Worm (Caenorhabditis elegans): ENCODE results near the gene C08F11.7.
"Not testable (repeated sequence)": the region's sequence is repeated elsewhere in the genome, so short reads cannot be mapped to it uniquely, and the experiment has no call there.

The C08F11.7 gene

ce11 chrIV:13636975-13637374, at the start of gene C08F11.7:
TSS of gene C08F11.7 (plus strand) at chrIV:13637275.
- TF ChIP-seq B0310.2 (tag; optimal IDR thresholded peaks at IDR 0.05) (no peak), sea-1 (GFP tag; conservative IDR thresholded peaks at IDR 0.05) (no peak), hnd-1 (tag; optimal IDR thresholded peaks at IDR 0.05) (no peak), ceh-13 (GFP tag; optimal IDR thresholded peaks at IDR 0.05) (no peak), flt-1 (GFP tag; IDR thresholded peaks at IDR 0.05) (no peak), tbx-11 (GFP tag; IDR thresholded peaks at IDR 0.05) (no peak), ceh-36 (tag; optimal IDR thresholded peaks at IDR 0.05) (no peak), pes-1 (GFP tag; IDR thresholded peaks at IDR 0.05) (no peak), ama-1 (optimal IDR thresholded peaks at IDR 0.05) (no peak), scrt-1 (GFP tag; IDR thresholded peaks at IDR 0.05) (no peak), tra-4 (tag; optimal IDR thresholded peaks at IDR 0.05) (no peak), aly-1 (tag; optimal IDR thresholded peaks at IDR 0.05) (no peak)

ce11 chrIV:13588544-13589043, 48.5 kb upstream of the C08F11.7 start, which contains the start of gene sru-9:
TSS of gene sru-9 (plus strand) at chrIV:13588993.
- not testable (repeated sequence) for TF ChIP-seq scrt-1 (GFP tag; IDR thresholded peaks at IDR 0.05); tbx-37 (GFP tag; conservative IDR thresholded peaks at IDR 0.05); hnd-1 (tag; optimal IDR thresholded peaks at IDR 0.05)

ce11 chrIV:13591645-13592044, 45.4 kb upstream of the C08F11.7 start, which contains the start of gene tsp-5:
TSS of gene tsp-5 (minus strand) at chrIV:13591745.
- TF ChIP-seq hnd-1 (tag; optimal IDR thresholded peaks at IDR 0.05), result no peak
- no peak for TF ChIP-seq aly-1 (tag; optimal IDR thresholded peaks at IDR 0.05)
- TF ChIP-seq hmg-4 (GFP tag; optimal IDR thresholded peaks at IDR 0.05), result no peak
- TF ChIP-seq F13C5.2 (tag; optimal IDR thresholded peaks at IDR 0.05), result no peak
- TF ChIP-seq pes-1 (GFP tag; IDR thresholded peaks at IDR 0.05), result no peak
- TF ChIP-seq tra-4 (tag; optimal IDR thresholded peaks at IDR 0.05), result no peak
- no peak for TF ChIP-seq hmbx-1 (tag; optimal IDR thresholded peaks at IDR 0.05)
- no peak for TF ChIP-seq ets-7 (tag; optimal IDR thresholded peaks at IDR 0.05)
- TF ChIP-seq tbx-11 (GFP tag; IDR thresholded peaks at IDR 0.05), result no peak
- TF ChIP-seq ama-1 (optimal IDR thresholded peaks at IDR 0.05), result no peak
- TF ChIP-seq B0310.2 (tag; optimal IDR thresholded peaks at IDR 0.05), result no peak
- TF ChIP-seq flt-1 (GFP tag; IDR thresholded peaks at IDR 0.05), result no peak
- no peak for TF ChIP-seq tbx-37 (GFP tag; conservative IDR thresholded peaks at IDR 0.05)
- TF ChIP-seq sea-1 (GFP tag; conservative IDR thresholded peaks at IDR 0.05), result no peak

ce11 chrIV:13593351-13593750, 43.7 kb upstream of the C08F11.7 start, which contains the start of gene Y45F10B.3:
TSS of gene Y45F10B.3 (plus strand) at chrIV:13593651.
- TF ChIP-seq hmbx-1 (tag; optimal IDR thresholded peaks at IDR 0.05) (no peak), ama-1 (optimal IDR thresholded peaks at IDR 0.05) (no peak)

- TF ChIP-seq tbx-11 (GFP tag; IDR thresholded peaks at IDR 0.05); sea-1 (GFP tag; conservative IDR thresholded peaks at IDR 0.05); scrt-1 (GFP tag; IDR thresholded peaks at IDR 0.05): not testable (repeated sequence)
These were observed 39.3 kb upstream of the C08F11.7 start, which contains the start of gene Y45F10B.9 for ce11 chrIV:13597813-13598212. TSS of gene Y45F10B.9 (minus strand) at chrIV:13597913.

ce11 chrIV:13600643-13601042, 36.4 kb upstream of the C08F11.7 start:
- TF ChIP-seq sea-1 (GFP tag; conservative IDR thresholded peaks at IDR 0.05), result no peak
- no peak for TF ChIP-seq aly-1 (tag; optimal IDR thresholded peaks at IDR 0.05)
- TF ChIP-seq ama-1 (optimal IDR thresholded peaks at IDR 0.05), result no peak
- TF ChIP-seq F13C5.2 (tag; optimal IDR thresholded peaks at IDR 0.05), result no peak
- no peak for TF ChIP-seq hmg-4 (GFP tag; optimal IDR thresholded peaks at IDR 0.05)
- TF ChIP-seq tbx-37 (GFP tag; conservative IDR thresholded peaks at IDR 0.05), result no peak
- TF ChIP-seq ets-7 (tag; optimal IDR thresholded peaks at IDR 0.05), result no peak
- no peak for TF ChIP-seq hmbx-1 (tag; optimal IDR thresholded peaks at IDR 0.05)
- TF ChIP-seq scrt-1 (GFP tag; IDR thresholded peaks at IDR 0.05), result no peak

- TF ChIP-seq ets-7 (tag; optimal IDR thresholded peaks at IDR 0.05) (no peak), F13C5.2 (tag; optimal IDR thresholded peaks at IDR 0.05) (no peak), flt-1 (GFP tag; IDR thresholded peaks at IDR 0.05) (no peak), ceh-36 (tag; optimal IDR thresholded peaks at IDR 0.05) (no peak)
These were observed 35.6 kb upstream of the C08F11.7 start for ce11 chrIV:13601428-13601827.

ce11 chrIV:13601973-13602669, 35.0 kb upstream of the C08F11.7 start, which contains the start of gene Y45F10B.59:
TSS of gene Y45F10B.59 (plus strand) at chrIV:13602619.
- TF ChIP-seq hnd-1 (tag; optimal IDR thresholded peaks at IDR 0.05), result no peak

ce11 chrIV:13609755-13610154, 27.3 kb upstream of the C08F11.7 start, which contains the start of gene C08F11.13:
TSS of gene C08F11.13 (minus strand) at chrIV:13609892.
- TF ChIP-seq aly-1 (tag; optimal IDR thresholded peaks at IDR 0.05) (no peak), ama-1 (optimal IDR thresholded peaks at IDR 0.05) (no peak), B0310.2 (tag; optimal IDR thresholded peaks at IDR 0.05) (no peak), F13C5.2 (tag; optimal IDR thresholded peaks at IDR 0.05) (no peak), sea-1 (GFP tag; conservative IDR thresholded peaks at IDR 0.05) (no peak), hmbx-1 (tag; optimal IDR thresholded peaks at IDR 0.05) (no peak), ceh-13 (GFP tag; optimal IDR thresholded peaks at IDR 0.05) (no peak), scrt-1 (GFP tag; IDR thresholded peaks at IDR 0.05) (no peak), tbx-37 (GFP tag; conservative IDR thresholded peaks at IDR 0.05) (no peak), ets-7 (tag; optimal IDR thresholded peaks at IDR 0.05) (no peak), hmg-4 (GFP tag; optimal IDR thresholded peaks at IDR 0.05) (no peak), ceh-36 (tag; optimal IDR thresholded peaks at IDR 0.05) (no peak), pes-1 (GFP tag; IDR thresholded peaks at IDR 0.05) (no peak), tra-4 (tag; optimal IDR thresholded peaks at IDR 0.05) (no peak), tbx-11 (GFP tag; IDR thresholded peaks at IDR 0.05) (no peak), flt-1 (GFP tag; IDR thresholded peaks at IDR 0.05) (no peak)
